Worm (Caenorhabditis elegans) whole organism, L2 larva: Measurements from ENCODE around the gene C55B6.4.

Experiments used
- fos-1 ChIP-seq: fragments of 150-350 bp; optimal IDR thresholded peaks from 2 replicates; lab custom pipeline; 2014; ENCODE audit warnings: missing biosample characterization, missing genetic modification characterization
- mdl-1 ChIP-seq, 2 experiments: fragments of 150-350 bp in 1 of 2; sonication (generic microtip) in 1 of 2; optimal IDR thresholded peaks; 2 replicates each; lab custom pipeline; 2017; ENCODE audit warnings: missing biosample characterization in 2 of 2, missing genetic modification characterization in 2 of 2
- unc-39 ChIP-seq: fragments of 150-350 bp; optimal IDR thresholded peaks from 2 replicates; lab custom pipeline; 2014; ENCODE audit warnings: missing biosample characterization, missing genetic modification characterization

The C55B6.4 gene

ce11 chrX:7140682-7141254, 46.7 kb downstream of the C55B6.4 start:
- TF ChIP-seq unc-39 (tag; lab: Kevin White, UChicago) (no peak), fos-1 (tag; lab: Kevin White, UChicago) (peak; percentile 3)

DNA sequence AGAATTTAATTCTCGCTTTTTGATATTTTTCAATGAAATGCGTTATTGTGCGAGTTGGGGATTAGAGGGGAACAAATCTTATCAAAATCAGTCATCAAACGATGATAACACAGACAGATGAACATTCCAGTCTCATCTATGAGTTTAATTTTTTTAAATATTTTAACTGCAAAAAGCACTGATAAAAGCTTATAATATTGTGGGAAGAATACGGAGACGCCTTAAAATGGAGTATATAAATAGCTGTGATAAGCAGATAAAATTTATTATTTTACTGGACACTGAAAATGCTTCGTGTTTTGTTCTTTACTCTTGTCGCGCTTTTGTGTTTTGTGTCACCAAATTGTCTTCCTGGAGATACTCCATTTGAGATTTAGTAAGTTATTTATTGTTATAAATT, 47.9 kb downstream of the C55B6.4 start, which contains the start of gene clec-86:
Gene clec-86 (plus strand): TSS at position 262 of the 400 bp plus-strand sequence.
- TF ChIP-seq fos-1 (tag; lab: Kevin White, UChicago) (peak; percentile 3), mdl-1 (tag; optimal IDR thresholded peaks at IDR 0.05; lab: Kevin White, UChicago) (no peak)
